Worm (Caenorhabditis elegans) whole organism, L1 larva: ENCODE results near the gene F28D1.6.

Experiments used
- C34B4.2 ChIP-seq: sonication (generic microtip); optimal IDR thresholded peaks from 2 replicates; lab custom pipeline; 2017; ENCODE audit warnings: mild to moderate bottlenecking, missing genetic modification characterization, missing compliant biosample characterization
- F16B12.6 ChIP-seq: fragments of 150-350 bp; optimal IDR thresholded peaks from 2 replicates; lab custom pipeline; 2014; ENCODE audit warnings: missing biosample characterization, missing genetic modification characterization
- aly-2 ChIP-seq: fragments of 150-350 bp; optimal IDR thresholded peaks from 2 replicates; lab custom pipeline; 2014; ENCODE audit warnings: missing biosample characterization, missing genetic modification characterization
- ceh-63 ChIP-seq: fragments of 200-800 bp; sonication (Bioruptor generic); optimal IDR thresholded peaks from 2 replicates; lab custom pipeline; 2018; ENCODE audit warnings: mild to moderate bottlenecking, missing genetic modification characterization, missing compliant biosample characterization
- ceh-8 ChIP-seq: fragments of 200-800 bp; sonication (Bioruptor generic); optimal IDR thresholded peaks from 2 replicates; lab custom pipeline; 2018; ENCODE audit warnings: mild to moderate bottlenecking, missing genetic modification characterization, moderate library complexity, missing compliant biosample characterization
- ceh-88 ChIP-seq: fragments of 200-800 bp; sonication (Bioruptor generic); IDR thresholded peaks from 2 replicates; pipeline ENCODE4 v1.3.6; 2022; ENCODE audit warnings: missing genetic modification characterization, missing compliant biosample characterization
- ceh-90 ChIP-seq: sonication (generic microtip); optimal IDR thresholded peaks from 2 replicates; lab custom pipeline; 2016; ENCODE audit warnings: missing genetic modification characterization, missing compliant biosample characterization
- dpl-1 ChIP-seq, 3 experiments: fragments of 150-350 bp in 2 of 3; sonication (generic microtip) in 1 of 3; optimal IDR thresholded peaks; 2 replicates each; lab custom pipeline; 2014 to 2017; ENCODE audit warnings: missing biosample characterization in 3 of 3, missing genetic modification characterization in 3 of 3, missing genetic modification reagents in 3 of 3
- dsc-1 ChIP-seq: sonication (generic microtip); optimal IDR thresholded peaks from 2 replicates; lab custom pipeline; 2016; ENCODE audit warnings: mild to moderate bottlenecking, missing genetic modification characterization, missing compliant biosample characterization
- efl-1 ChIP-seq, 4 experiments: fragments of 150-350 bp; optimal IDR thresholded peaks in 3 of 4; peaks in 1 of 4; 1 replicate in 1 of 4; 2 replicates in 3 of 4; lab custom pipeline; 2014; ENCODE audit warnings: missing biosample characterization in 2 of 4, missing genetic modification characterization in 2 of 4, missing genetic modification reagents in 2 of 4
- fos-1 ChIP-seq: fragments of 150-350 bp; optimal IDR thresholded peaks from 2 replicates; lab custom pipeline; 2014; ENCODE audit warnings: missing biosample characterization, missing genetic modification characterization
- hlh-4 ChIP-seq: sonication (generic microtip); optimal IDR thresholded peaks from 2 replicates; lab custom pipeline; 2016; ENCODE audit warnings: mild to moderate bottlenecking, missing genetic modification characterization, missing compliant biosample characterization
- hpl-2 ChIP-seq: fragments of 150-350 bp; optimal IDR thresholded peaks from 2 replicates; lab custom pipeline; 2014; ENCODE audit warnings: missing biosample characterization, missing genetic modification reagents, missing genetic modification characterization
- lin-14 ChIP-seq: fragments of 200-800 bp; sonication (Bioruptor generic); optimal IDR thresholded peaks from 2 replicates; lab custom pipeline; 2018; ENCODE audit warnings: mild to moderate bottlenecking, missing genetic modification characterization, moderate library complexity, missing compliant biosample characterization
- lin-35 ChIP-seq, 2 experiments: fragments of 150-350 bp; optimal IDR thresholded peaks; 2 replicates each; lab custom pipeline; 2014; ENCODE audit warnings: missing biosample characterization in 2 of 2, missing genetic modification characterization in 2 of 2, missing genetic modification reagents in 2 of 2
- lir-3 ChIP-seq: sonication (generic microtip); optimal IDR thresholded peaks from 2 replicates; lab custom pipeline; 2016; ENCODE audit warnings: mild to moderate bottlenecking, missing genetic modification characterization, moderate library complexity, missing compliant biosample characterization; ENCODE audit not compliant: poor library complexity
- lsy-2 ChIP-seq, 2 experiments: fragments of 150-350 bp; optimal IDR thresholded peaks; 2 replicates each; lab custom pipeline; 2014; ENCODE audit warnings: missing biosample characterization in 2 of 2, missing genetic modification characterization in 2 of 2
- mdl-1 ChIP-seq, 2 experiments: fragments of 150-350 bp; optimal IDR thresholded peaks; 2 replicates each; lab custom pipeline; 2014 to 2017; ENCODE audit warnings: missing biosample characterization in 2 of 2, missing genetic modification characterization in 2 of 2, inconsistent platforms in 1 of 2
- mef-2 ChIP-seq: fragments of 150-350 bp; optimal IDR thresholded peaks from 2 replicates; lab custom pipeline; 2014; ENCODE audit warnings: missing biosample characterization, missing genetic modification characterization
- mep-1 ChIP-seq: fragments of 150-350 bp; optimal IDR thresholded peaks from 2 replicates; lab custom pipeline; 2014; ENCODE audit warnings: missing biosample characterization, missing genetic modification characterization
- nhr-19 ChIP-seq: fragments of 200-800 bp; sonication (Bioruptor generic); conservative IDR thresholded peaks from 2 replicates; pipeline ENCODE4 v1.3.6; 2022; ENCODE audit warnings: missing genetic modification characterization, missing compliant biosample characterization
- nhr-20 ChIP-seq: sonication (generic microtip); optimal IDR thresholded peaks from 2 replicates; lab custom pipeline; 2016; ENCODE audit warnings: mild to moderate bottlenecking, missing genetic modification characterization, missing compliant biosample characterization
- nhr-237 ChIP-seq: fragments of 150-350 bp; optimal IDR thresholded peaks from 2 replicates; lab custom pipeline; 2014; ENCODE audit warnings: missing biosample characterization, missing genetic modification characterization
- nhr-47 ChIP-seq: sonication (generic microtip); optimal IDR thresholded peaks from 2 replicates; lab custom pipeline; 2016; ENCODE audit warnings: mild to moderate bottlenecking, missing genetic modification characterization, moderate library complexity, missing compliant biosample characterization
- nhr-71 ChIP-seq: sonication (generic microtip); optimal IDR thresholded peaks from 2 replicates; lab custom pipeline; 2016; ENCODE audit warnings: mild to moderate bottlenecking, missing genetic modification characterization, moderate library complexity, missing compliant biosample characterization
- nhr-85 ChIP-seq: sonication (generic microtip); peaks from one replicate; lab custom pipeline; 2016; ENCODE audit warnings: missing genetic modification characterization, inconsistent platforms, missing compliant biosample characterization
- nhr-90 ChIP-seq: sonication (generic microtip); optimal IDR thresholded peaks from 2 replicates; lab custom pipeline; 2016; ENCODE audit warnings: mild to moderate bottlenecking, missing genetic modification characterization, missing compliant biosample characterization; ENCODE audit not compliant: poor library complexity
- pax-3 ChIP-seq: fragments of 200-800 bp; sonication (Bioruptor generic); optimal IDR thresholded peaks from 2 replicates; lab custom pipeline; 2018; ENCODE audit warnings: mild to moderate bottlenecking, missing genetic modification characterization, moderate library complexity, missing compliant biosample characterization
- rnt-1 ChIP-seq: sonication (generic microtip); optimal IDR thresholded peaks from 2 replicates; lab custom pipeline; 2016; ENCODE audit warnings: mild to moderate bottlenecking, missing genetic modification characterization, moderate library complexity, missing compliant biosample characterization
- snpc-4 ChIP-seq: fragments of 150-350 bp; optimal IDR thresholded peaks from 2 replicates; lab custom pipeline; 2014; ENCODE audit warnings: missing biosample characterization, missing genetic modification characterization
- sptf-1 ChIP-seq: fragments of 150-350 bp; optimal IDR thresholded peaks from 2 replicates; lab custom pipeline; 2014; ENCODE audit warnings: missing biosample characterization, missing genetic modification characterization
- sup-37 ChIP-seq: fragments of 200-800 bp; sonication (Bioruptor generic); optimal IDR thresholded peaks from 2 replicates; lab custom pipeline; 2018; ENCODE audit warnings: mild to moderate bottlenecking, missing genetic modification characterization, missing compliant biosample characterization
- swsn-7 ChIP-seq: sonication (generic microtip); optimal IDR thresholded peaks from 2 replicates; lab custom pipeline; 2016; ENCODE audit warnings: missing genetic modification characterization, missing compliant biosample characterization
- tbx-2 ChIP-seq: sonication (generic microtip); optimal IDR thresholded peaks from 2 replicates; lab custom pipeline; 2016; ENCODE audit warnings: missing genetic modification characterization, missing compliant biosample characterization
- unc-130 ChIP-seq: fragments of 150-350 bp; optimal IDR thresholded peaks from 2 replicates; lab custom pipeline; 2017; ENCODE audit warnings: missing biosample characterization, missing genetic modification characterization, inconsistent platforms
- vab-15 ChIP-seq: sonication (generic microtip); optimal IDR thresholded peaks from 2 replicates; lab custom pipeline; 2017; ENCODE audit warnings: missing genotype, mild to moderate bottlenecking, missing genetic modification characterization, missing compliant biosample characterization
- zag-1 ChIP-seq: fragments of 150-350 bp; optimal IDR thresholded peaks from 2 replicates; lab custom pipeline; 2014; ENCODE audit warnings: missing biosample characterization, missing genetic modification characterization
- zip-4 ChIP-seq: fragments of 200-800 bp; sonication (Bioruptor generic); optimal IDR thresholded peaks from 2 replicates; lab custom pipeline; 2018; ENCODE audit warnings: mild to moderate bottlenecking, missing genetic modification characterization, moderate library complexity, missing compliant biosample characterization

The F28D1.6 gene

ce11 chrIV:12334708-12335107 is 50.3 kb downstream of the F28D1.6 start:
- TF ChIP-seq nhr-90 (no peak), ceh-88 (no peak), efl-1 (optimal IDR thresholded peaks at IDR 0.05; lab: Kevin White, UChicago) (peak; percentile 73 to 81), efl-1 (GFP tag; optimal IDR thresholded peaks at IDR 0.05 in 1 of 2; lab: Kevin White, UChicago) (peak; percentile 84 to 98), dpl-1 (GFP tag; optimal IDR thresholded peaks at IDR 0.05; lab: Kevin White, UChicago) (peak; percentile 73 to 86 (median 85)), fos-1 (tag; lab: Kevin White, UChicago) (no peak), nhr-71 (peak; percentile 21), mdl-1 (tag; optimal IDR thresholded peaks at IDR 0.05; lab: Kevin White, UChicago) (no peak), hlh-4 (tag; lab: Kevin White, UChicago) (no peak), sup-37 (GFP tag; lab: Kevin White, UChicago) (no peak), sptf-1 (tag; lab: Kevin White, UChicago) (no peak), mep-1 (tag; lab: Kevin White, UChicago) (peak; percentile 19), aly-2 (tag; lab: Kevin White, UChicago) (no peak), lir-3 (tag; lab: Kevin White, UChicago) (no peak), rnt-1 (tag; lab: Kevin White, UChicago) (peak; percentile 26), ceh-63 (GFP tag; lab: Kevin White, UChicago) (no peak), dsc-1 (tag; lab: Kevin White, UChicago) (no peak), unc-130 (tag; lab: Kevin White, UChicago) (no peak), lsy-2 (tag; optimal IDR thresholded peaks at IDR 0.05; lab: Kevin White, UChicago) (peak; percentile 25 to 43), nhr-20 (tag; lab: Kevin White, UChicago) (no peak), tbx-2 (no peak), lin-14 (GFP tag; lab: Kevin White, UChicago) (no peak), pax-3 (tag; lab: Kevin White, UChicago) (no peak), ceh-90 (no peak), snpc-4 (tag; lab: Kevin White, UChicago) (no peak), C34B4.2 (tag; lab: Kevin White, UChicago) (no peak), nhr-19 (GFP tag; lab: Robert Waterston, UW) (no peak), mef-2 (tag; lab: Kevin White, UChicago) (no peak), zip-4 (GFP tag; lab: Kevin White, UChicago) (no peak), ceh-8 (GFP tag; lab: Kevin White, UChicago) (no peak), nhr-47 (tag; lab: Kevin White, UChicago) (peak; percentile 24), F16B12.6 (peak; percentile 80), lin-35 (GFP tag; optimal IDR thresholded peaks at IDR 0.05; lab: Kevin White, UChicago) (peak; percentile 74 to 82), zag-1 (tag; lab: Kevin White, UChicago) (no peak), hpl-2 (no peak), swsn-7 (tag; lab: Kevin White, UChicago) (peak; percentile 3), nhr-85 (no peak), nhr-237 (tag; lab: Kevin White, UChicago) (no peak), vab-15 (no peak)
